Fruit fly (Drosophila melanogaster) whole organism, embryonic: ENCODE data around the gene CG12009.
A peak's percentile ranks its signal among the peaks of the same experiment; 100 is the strongest.

Experiments
- B-H2 ChIP-seq: fragments of 200-800 bp; sonication (Bioruptor generic); optimal IDR thresholded peaks from 2 replicates; lab custom pipeline; 2018; ENCODE audit warnings: missing biosample characterization, mild to moderate bottlenecking, missing genetic modification characterization
- BEAF-32 ChIP-seq: fragments of 200-800 bp; sonication (Bioruptor generic); optimal IDR thresholded peaks from 3 replicates; lab custom pipeline; 2017; ENCODE audit warnings: missing biosample characterization, missing genetic modification characterization, mild to moderate bottlenecking, moderate library complexity, missing genetic modification reagents
- CG10366 ChIP-seq: fragments of 200-800 bp; sonication (Bioruptor generic); IDR thresholded peaks from 2 replicates; pipeline ENCODE4 v1.3.6; 2022; ENCODE audit warnings: missing biosample characterization, missing genetic modification characterization
- CG10565 ChIP-seq: fragments of 200-800 bp; sonication (Bioruptor generic); optimal IDR thresholded peaks from 3 replicates; lab custom pipeline; 2016; ENCODE audit warnings: missing biosample characterization, mild to moderate bottlenecking, missing genetic modification characterization
- CG10959 ChIP-seq: fragments of 200-800 bp; sonication (Bioruptor generic); IDR thresholded peaks from 2 replicates; pipeline ENCODE4 v1.3.6; 2022; ENCODE audit warnings: missing biosample characterization, missing genetic modification characterization
- CG10979 ChIP-seq: fragments of 200-800 bp; sonication (Bioruptor generic); optimal IDR thresholded peaks from 2 replicates; lab custom pipeline; 2018; ENCODE audit warnings: missing biosample characterization, mild to moderate bottlenecking, missing genetic modification characterization, moderate library complexity
- CG11247 ChIP-seq: fragments of 200-800 bp; sonication (Bioruptor generic); IDR thresholded peaks from 2 replicates; pipeline ENCODE4 v1.3.6; 2022; ENCODE audit warnings: missing biosample characterization, missing genetic modification characterization
- CG11398 ChIP-seq: fragments of 200-800 bp; sonication (Bioruptor generic); optimal IDR thresholded peaks from 2 replicates; lab custom pipeline; 2016; ENCODE audit warnings: missing biosample characterization, missing genetic modification characterization
- CG1233 ChIP-seq: fragments of 200-800 bp; sonication (Bioruptor generic); optimal IDR thresholded peaks from 4 replicates; lab custom pipeline; 2018; ENCODE audit warnings: missing biosample characterization, mild to moderate bottlenecking, missing genetic modification characterization
- CG12769 ChIP-seq: fragments of 200-800 bp; sonication (Bioruptor generic); optimal IDR thresholded peaks from 2 replicates; lab custom pipeline; 2019; ENCODE audit warnings: missing biosample characterization, mild to moderate bottlenecking, missing genetic modification characterization, moderate library complexity
- CG14014 ChIP-seq: fragments of 200-800 bp; sonication (Bioruptor generic); IDR thresholded peaks from 2 replicates; pipeline ENCODE4 v1.3.6; 2022; ENCODE audit warnings: missing biosample characterization, missing genetic modification characterization
- CG14441 ChIP-seq: fragments of 200-800 bp; sonication (Bioruptor generic); IDR thresholded peaks from 2 replicates; pipeline ENCODE4 v1.3.6; 2022; ENCODE audit warnings: missing biosample characterization, missing genetic modification characterization
- CG17359 ChIP-seq: fragments of 200-800 bp; sonication (Bioruptor generic); optimal IDR thresholded peaks from 3 replicates; lab custom pipeline; 2018; ENCODE audit warnings: missing biosample characterization, mild to moderate bottlenecking, missing genetic modification characterization, moderate library complexity
- CG17361 ChIP-seq: fragments of 200-800 bp; sonication (Bioruptor generic); IDR thresholded peaks from 3 replicates; pipeline ENCODE4 v1.3.6; 2022; ENCODE audit warnings: missing biosample characterization, missing genetic modification characterization
- CG17568 ChIP-seq: fragments of 200-800 bp; sonication (Bioruptor generic); optimal IDR thresholded peaks from 2 replicates; lab custom pipeline; 2018; ENCODE audit warnings: missing biosample characterization, mild to moderate bottlenecking, missing genetic modification characterization, moderate library complexity
- CG17802 ChIP-seq: fragments of 200-800 bp; sonication (Bioruptor generic); optimal IDR thresholded peaks from 2 replicates; lab custom pipeline; 2018; ENCODE audit warnings: missing biosample characterization, mild to moderate bottlenecking, missing genetic modification characterization, moderate library complexity
- CG17829 ChIP-seq: fragments of 200-800 bp; optimal IDR thresholded peaks from 2 replicates; lab custom pipeline; 2019; ENCODE audit warnings: missing biosample characterization, mild to moderate bottlenecking, missing genetic modification characterization, moderate library complexity
- CG18262 ChIP-seq: fragments of 200-800 bp; optimal IDR thresholded peaks from 3 replicates; lab custom pipeline; 2019; ENCODE audit warnings: missing biosample characterization, mild to moderate bottlenecking, missing genetic modification characterization, moderate library complexity
- CG18764 ChIP-seq: fragments of 200-800 bp; sonication (Bioruptor generic); optimal IDR thresholded peaks from 3 replicates; lab custom pipeline; 2016; ENCODE audit warnings: missing biosample characterization, missing genetic modification characterization
- CG31365 ChIP-seq: fragments of 200-800 bp; sonication (Bioruptor generic); optimal IDR thresholded peaks from 2 replicates; lab custom pipeline; 2018; ENCODE audit warnings: missing biosample characterization, mild to moderate bottlenecking, missing genetic modification characterization
- CG31441 ChIP-seq: fragments of 200-800 bp; sonication (Bioruptor generic); IDR thresholded peaks from 2 replicates; pipeline ENCODE4 v1.3.6; 2022; ENCODE audit warnings: missing biosample characterization, missing genetic modification characterization
- CG34376 ChIP-seq: fragments of 200-800 bp; sonication (Bioruptor generic); optimal IDR thresholded peaks from 2 replicates; lab custom pipeline; 2018; ENCODE audit warnings: missing biosample characterization, mild to moderate bottlenecking, missing genetic modification characterization
- CG3847 ChIP-seq: fragments of 200-800 bp; sonication (Bioruptor generic); IDR thresholded peaks from 2 replicates; pipeline ENCODE4 v1.3.6; 2022; ENCODE audit warnings: missing biosample characterization, missing genetic modification characterization
- CG42726 ChIP-seq: fragments of 200-800 bp; sonication (Bioruptor generic); IDR thresholded peaks from 2 replicates; pipeline ENCODE4 v1.3.6; 2022; ENCODE audit warnings: missing biosample characterization, missing genetic modification characterization; ENCODE audit not compliant: partially characterized antibody
- CG4424 ChIP-seq: fragments of 200-800 bp; sonication (Bioruptor generic); optimal IDR thresholded peaks from 3 replicates; lab custom pipeline; 2016; ENCODE audit warnings: missing biosample characterization, missing genetic modification characterization
- CG4820 ChIP-seq: fragments of 200-800 bp; sonication (Bioruptor generic); optimal IDR thresholded peaks from 3 replicates; lab custom pipeline; 2016; ENCODE audit warnings: missing biosample characterization, missing genetic modification characterization
- CG7839 ChIP-seq: fragments of 200-800 bp; sonication (Bioruptor generic); optimal IDR thresholded peaks from 3 replicates; lab custom pipeline; 2018; ENCODE audit warnings: missing biosample characterization, mild to moderate bottlenecking, missing genetic modification characterization, moderate library complexity
- CG9609 ChIP-seq: fragments of 200-800 bp; sonication (Bioruptor generic); optimal IDR thresholded peaks from 3 replicates; lab custom pipeline; 2016; ENCODE audit warnings: missing biosample characterization, missing genetic modification characterization
- CG9727 ChIP-seq: fragments of 200-800 bp; sonication (Bioruptor generic); optimal IDR thresholded peaks from 3 replicates; lab custom pipeline; 2017; ENCODE audit warnings: missing biosample characterization, mild to moderate bottlenecking, missing genetic modification characterization
- CG9932 ChIP-seq: fragments of 200-800 bp; sonication (Bioruptor generic); IDR thresholded peaks from 2 replicates; pipeline ENCODE4 v1.3.6; 2022; ENCODE audit warnings: missing biosample characterization, missing genetic modification characterization
- Dp ChIP-seq: fragments of 200-800 bp; sonication (Bioruptor generic); optimal IDR thresholded peaks from 2 replicates; lab custom pipeline; 2018; ENCODE audit warnings: missing biosample characterization, mild to moderate bottlenecking, missing genetic modification characterization, moderate library complexity
- H15 ChIP-seq: fragments of 200-800 bp; sonication (Bioruptor generic); IDR thresholded peaks from 3 replicates; pipeline ENCODE4 v1.3.6; 2022; ENCODE audit warnings: missing biosample characterization, missing genetic modification characterization
- Jarid2 ChIP-seq: fragments of 200-800 bp; sonication (Bioruptor generic); optimal IDR thresholded peaks from 3 replicates; lab custom pipeline; 2017; ENCODE audit warnings: mild to moderate bottlenecking, missing biosample characterization, missing genetic modification reagents, missing genetic modification characterization
- Six4 ChIP-seq: fragments of 200-800 bp; sonication (Bioruptor generic); optimal IDR thresholded peaks from 2 replicates; lab custom pipeline; 2016; ENCODE audit warnings: missing biosample characterization, missing genetic modification characterization
- Sry-δ ChIP-seq: fragments of 200-800 bp; sonication (Bioruptor generic); optimal IDR thresholded peaks from 2 replicates; lab custom pipeline; 2016; ENCODE audit warnings: missing biosample characterization, missing genetic modification characterization
- YL-1 ChIP-seq: fragments of 200-800 bp; sonication (Bioruptor generic); optimal IDR thresholded peaks from 3 replicates; lab custom pipeline; 2017; ENCODE audit warnings: missing biosample characterization, mild to moderate bottlenecking, missing genetic modification characterization
- ase ChIP-seq: fragments of 200-800 bp; sonication (Bioruptor generic); IDR thresholded peaks from 3 replicates; pipeline ENCODE4 v1.3.6; 2022; ENCODE audit warnings: missing biosample characterization, missing genetic modification characterization
- bab2 ChIP-seq: fragments of 200-800 bp; sonication (Bioruptor generic); optimal IDR thresholded peaks from 2 replicates; lab custom pipeline; 2016; ENCODE audit warnings: missing biosample characterization, missing genetic modification characterization
- bbx ChIP-seq: fragments of 200-800 bp; sonication (Bioruptor generic); IDR thresholded peaks from 2 replicates; pipeline ENCODE4 v1.3.6; 2022; ENCODE audit warnings: missing biosample characterization, missing genetic modification characterization; ENCODE audit not compliant: partially characterized antibody
- dysf ChIP-seq: fragments of 200-800 bp; sonication (Bioruptor generic); IDR thresholded peaks from 3 replicates; pipeline ENCODE4 v1.3.6; 2022; ENCODE audit warnings: missing biosample characterization, missing genetic modification characterization
- fd96Cb ChIP-seq: fragments of 200-800 bp; sonication (Bioruptor generic); optimal IDR thresholded peaks from 2 replicates; lab custom pipeline; 2018; ENCODE audit warnings: missing biosample characterization, mild to moderate bottlenecking, missing genetic modification characterization, moderate library complexity
- grn ChIP-seq: fragments of 200-800 bp; sonication (Bioruptor generic); optimal IDR thresholded peaks from 3 replicates; lab custom pipeline; 2017; ENCODE audit warnings: missing biosample characterization, missing genetic modification characterization
- ind ChIP-seq: fragments of 200-800 bp; sonication (Bioruptor generic); optimal IDR thresholded peaks from 3 replicates; lab custom pipeline; 2016; ENCODE audit warnings: missing biosample characterization, missing genetic modification characterization
- lola ChIP-seq, 3 experiments: fragments of >200 bp in 2 of 3; fragments of 200-800 bp in 1 of 3; sonication (Bioruptor generic) in 1 of 3; optimal IDR thresholded peaks; 2 replicates each; lab custom pipeline; 2017 to 2019; ENCODE audit warnings: missing biosample characterization in 3 of 3, missing genetic modification characterization in 3 of 3, mild to moderate bottlenecking in 1 of 3, moderate library complexity in 1 of 3
- phol ChIP-seq: fragments of 200-800 bp; sonication (Bioruptor generic); optimal IDR thresholded peaks from 3 replicates; lab custom pipeline; 2018; ENCODE audit warnings: missing biosample characterization, mild to moderate bottlenecking, missing genetic modification characterization, moderate library complexity
- seq ChIP-seq: fragments of 200-800 bp; sonication (Bioruptor generic); IDR thresholded peaks from 2 replicates; pipeline ENCODE4 v1.3.6; 2022; ENCODE audit warnings: missing biosample characterization, missing genetic modification characterization
- sima ChIP-seq: fragments of 200-800 bp; sonication (Bioruptor generic); optimal IDR thresholded peaks from 2 replicates; lab custom pipeline; 2016; ENCODE audit warnings: missing biosample characterization, missing genetic modification characterization
- tin ChIP-seq: fragments of 200-800 bp; sonication (Bioruptor generic); optimal IDR thresholded peaks from 3 replicates; lab custom pipeline; 2016; ENCODE audit warnings: missing biosample characterization, missing genetic modification characterization
- vfl ChIP-seq: fragments of 200-800 bp; sonication (Bioruptor generic); optimal IDR thresholded peaks from 2 replicates; lab custom pipeline; 2016; ENCODE audit warnings: missing biosample characterization, missing genetic modification characterization
- vvl ChIP-seq: fragments of 200-800 bp; sonication (Bioruptor generic); IDR thresholded peaks from 2 replicates; pipeline ENCODE4 v1.3.6; 2022; ENCODE audit warnings: missing biosample characterization, missing genetic modification characterization
- yki ChIP-seq: fragments of >200 bp; optimal IDR thresholded peaks from 3 replicates; lab custom pipeline; 2018

Gene CG12009

DNA sequence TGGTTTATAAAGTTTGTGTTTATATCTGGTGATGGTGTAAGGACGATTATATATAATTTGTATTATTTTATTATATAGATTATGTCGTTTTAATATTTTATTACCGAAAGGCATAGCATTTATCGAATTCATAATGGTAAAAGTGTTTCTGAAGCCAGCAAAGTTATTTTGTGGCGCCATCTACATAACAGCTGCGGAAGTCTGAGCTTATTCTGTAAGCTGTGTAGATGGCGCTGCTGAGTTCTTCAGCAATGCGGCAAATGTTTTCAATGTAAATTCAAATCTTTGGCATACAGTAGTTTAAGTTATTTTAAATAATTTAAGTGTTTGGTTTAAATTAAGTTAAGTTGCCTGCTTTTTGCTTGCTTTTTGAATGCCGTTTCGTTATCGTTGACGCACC, 2.8 kb upstream of the CG12009 start (continued):
- peak; percentile 26 for TF ChIP-seq Dp (GFP tag; lab: Kevin White, UChicago)
- peak; percentile 42 for TF ChIP-seq Six4
- TF ChIP-seq CG31365 = no peak
- peak; percentile 4 for TF ChIP-seq Jarid2 (GFP tag; lab: Kevin White, UChicago)
- peak; percentile 44; the same call in 1 of the 2 replicates for TF ChIP-seq CG14014 (GFP tag; lab: Robert Waterston, UW)
- peak; percentile 28; the same call in 1 of the 2 replicates for TF ChIP-seq CG3847 (GFP tag; lab: Robert Waterston, UW)
- peak; percentile 48 for TF ChIP-seq CG10366
- TF ChIP-seq grn (GFP tag; lab: Kevin White, UChicago) = no peak
- TF ChIP-seq CG4820 = peak; percentile 34
- peak; percentile 12 for TF ChIP-seq CG18764 (GFP tag; lab: Kevin White, UChicago)
- TF ChIP-seq ind (GFP tag; lab: Kevin White, UChicago) = peak; percentile 29
- no peak for TF ChIP-seq CG12769 (tag; lab: Kevin White, UChicago)
- TF ChIP-seq CG34376 (GFP tag; lab: Kevin White, UChicago) = no peak
- TF ChIP-seq CG11398 = no peak
- TF ChIP-seq CG9609 (GFP tag; lab: Kevin White, UChicago) = no peak
- no peak for TF ChIP-seq vfl (GFP tag; lab: Kevin White, UChicago)
- TF ChIP-seq CG18262 = peak; percentile 29
- TF ChIP-seq CG14441 (GFP tag; lab: Robert Waterston, UW) = peak; percentile 41; the same call in 1 of the 2 replicates
- no peak for TF ChIP-seq YL-1 (GFP tag; lab: Kevin White, UChicago)
- peak; percentile 57; the same call in 1 of the 3 replicates for TF ChIP-seq ase
- TF ChIP-seq vvl = peak; percentile 22; the same call in 1 of the 2 replicates
- peak; percentile 39 for TF ChIP-seq CG4424 (GFP tag; lab: Kevin White, UChicago)
- no peak for TF ChIP-seq B-H2 (GFP tag; lab: Kevin White, UChicago)
- no peak for TF ChIP-seq Sry-δ (GFP tag; lab: Kevin White, UChicago)
- TF ChIP-seq phol (tag; lab: Kevin White, UChicago) = peak; percentile 21
- TF ChIP-seq CG10959 (GFP tag; lab: Robert Waterston, UW) = peak; percentile 44
- no peak for TF ChIP-seq CG10565 (GFP tag; lab: Kevin White, UChicago)
- TF ChIP-seq CG9727 (GFP tag; lab: Kevin White, UChicago) = no peak
- no peak for TF ChIP-seq BEAF-32 (GFP tag; lab: Kevin White, UChicago)
- peak; percentile 3 for TF ChIP-seq fd96Cb
- peak; percentile 2 for TF ChIP-seq CG17802 (tag; lab: Kevin White, UChicago)
- TF ChIP-seq CG1233 (GFP tag; lab: Kevin White, UChicago) = no peak
- peak; percentile 33; the same call in 1 of the 2 replicates for TF ChIP-seq CG42726 (GFP tag; lab: Robert Waterston, UW)
- TF ChIP-seq CG7839 (tag; lab: Kevin White, UChicago) = peak; percentile 49
- TF ChIP-seq CG31441 (GFP tag; lab: Robert Waterston, UW) = 0 out of 2 replicates have a peak, but pooled peaks have one; percentile 9
- TF ChIP-seq CG17829 (tag; lab: Kevin White, UChicago) = peak; percentile 46
- TF ChIP-seq CG17359 = peak; percentile 55
- peak; percentile 60 for TF ChIP-seq tin
- TF ChIP-seq seq = no peak
- TF ChIP-seq sima = no peak
- peak; percentile 2 for TF ChIP-seq bab2
- TF ChIP-seq CG17568 (GFP tag; lab: Kevin White, UChicago) = no peak
- no peak for TF ChIP-seq lola (GFP tag; optimal IDR thresholded peaks at IDR 0.05; lab: Kevin White, UChicago)
- no peak for TF ChIP-seq bbx (GFP tag; lab: Robert Waterston, UW)
- TF ChIP-seq CG11247 (GFP tag; lab: Robert Waterston, UW) = peak; percentile 68
- TF ChIP-seq CG9932 = peak; percentile 59
- peak; percentile 56; the same call in 2 of the 3 replicates for TF ChIP-seq dysf
- TF ChIP-seq CG17361 = peak; percentile 40; the same call in 1 of the 3 replicates
- peak; percentile 42; the same call in 1 of the 3 replicates for TF ChIP-seq H15 (GFP tag; lab: Robert Waterston, UW)
- peak; percentile 36 for TF ChIP-seq CG10979 (tag; lab: Kevin White, UChicago)
- TF ChIP-seq yki (lab: Kevin White, UChicago) = no peak
